Worm (Caenorhabditis elegans): ENCODE measurements around the gene C30F2.5.

Gene C30F2.5

DNA sequence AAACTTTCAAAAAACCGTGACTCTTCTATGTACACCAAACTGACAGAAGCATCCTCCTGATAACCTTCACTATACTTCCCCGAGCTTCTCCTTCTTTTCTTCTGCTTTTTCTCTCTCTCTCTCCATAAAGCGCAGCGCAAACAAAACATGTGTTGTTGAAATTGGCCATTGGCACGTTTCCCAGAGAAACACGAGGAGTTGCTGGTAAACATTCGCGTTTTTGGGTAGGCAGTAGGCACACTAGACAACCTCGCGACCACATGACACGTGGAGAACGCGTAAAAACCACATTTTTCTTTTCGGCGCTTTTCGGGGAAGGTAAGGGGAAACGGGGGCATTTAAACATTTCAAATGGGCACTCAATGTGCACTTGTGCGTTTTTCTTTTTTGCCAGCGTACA lies 36.6 kb downstream of the C30F2.5 start (continued):
- no peak for TF ChIP-seq ama-1 (optimal IDR thresholded peaks at IDR 0.05)
- peak; percentile 17 to 41 for TF ChIP-seq lsy-2 (tag; optimal IDR thresholded peaks at IDR 0.05)
- TF ChIP-seq hlh-4 (tag; optimal IDR thresholded peaks at IDR 0.05) = no peak
- TF ChIP-seq sptf-1 (tag; optimal IDR thresholded peaks at IDR 0.05) = no peak
- no peak for TF ChIP-seq nhr-85 (tag)
- no peak for TF ChIP-seq vab-15 (tag; optimal IDR thresholded peaks at IDR 0.05)
- TF ChIP-seq nhr-84 (tag; optimal IDR thresholded peaks at IDR 0.05) = no peak
- no peak for TF ChIP-seq elt-3 (tag; optimal IDR thresholded peaks at IDR 0.05)
- TF ChIP-seq nhr-76 (tag; optimal IDR thresholded peaks at IDR 0.05) = no peak
- TF ChIP-seq unc-62 (GFP tag; optimal IDR thresholded peaks at IDR 0.05) = no peak
- 0 out of 2 replicates have a peak, but pooled peaks have one; percentile 45 for TF ChIP-seq ceh-88 (GFP tag; IDR thresholded peaks at IDR 0.05)
- no peak for TF ChIP-seq nhr-28 (tag; optimal IDR thresholded peaks at IDR 0.05)
- TF ChIP-seq unc-130 (tag; optimal IDR thresholded peaks at IDR 0.05) = no peak
- no peak for TF ChIP-seq sox-4 (tag; optimal IDR thresholded peaks at IDR 0.05)
- peak; percentile 19 for TF ChIP-seq snu-23 (GFP tag; optimal IDR thresholded peaks at IDR 0.05)
- peak; percentile 74 for TF ChIP-seq nhr-71 (tag; optimal IDR thresholded peaks at IDR 0.05)
- TF ChIP-seq nhr-20 (tag; optimal IDR thresholded peaks at IDR 0.05) = peak; percentile 69
- TF ChIP-seq egl-27 (tag; optimal IDR thresholded peaks at IDR 0.05) = no peak
- TF ChIP-seq irx-1 (tag; optimal IDR thresholded peaks at IDR 0.05) = peak; percentile 6
- TF ChIP-seq nhr-237 (tag; optimal IDR thresholded peaks at IDR 0.05) = no peak
- TF ChIP-seq dpl-1 (GFP tag; optimal IDR thresholded peaks at IDR 0.05) = peak in 2 of 3 experiments; percentile 4 to 15
- TF ChIP-seq nhr-77 (tag; optimal IDR thresholded peaks at IDR 0.05) = peak; percentile 80
- no peak for TF ChIP-seq rnt-1 (tag; optimal IDR thresholded peaks at IDR 0.05)
- no peak for TF ChIP-seq pag-3 (tag; optimal IDR thresholded peaks at IDR 0.05; ENCODE audit: borderline replicate concordance, insufficient read depth)
- peak; percentile 23 for TF ChIP-seq jun-1 (tag; optimal IDR thresholded peaks at IDR 0.05)
- peak in 1 of 3 experiments; percentile 6 for TF ChIP-seq ceh-82 (tag; optimal IDR thresholded peaks at IDR 0.05)
- no peak for TF ChIP-seq alr-1 (tag; optimal IDR thresholded peaks at IDR 0.05; ENCODE audit: borderline replicate concordance)
- TF ChIP-seq mab-9 (GFP tag; IDR thresholded peaks at IDR 0.05) = no peak
- TF ChIP-seq lin-15B (tag; optimal IDR thresholded peaks at IDR 0.05) = no peak
- peak in 1 of 2 experiments; percentile 91 for TF ChIP-seq mdl-1 (tag; optimal IDR thresholded peaks at IDR 0.05)
- TF ChIP-seq xbp-1 (tag; optimal IDR thresholded peaks at IDR 0.05) = peak; percentile 19

DNA sequence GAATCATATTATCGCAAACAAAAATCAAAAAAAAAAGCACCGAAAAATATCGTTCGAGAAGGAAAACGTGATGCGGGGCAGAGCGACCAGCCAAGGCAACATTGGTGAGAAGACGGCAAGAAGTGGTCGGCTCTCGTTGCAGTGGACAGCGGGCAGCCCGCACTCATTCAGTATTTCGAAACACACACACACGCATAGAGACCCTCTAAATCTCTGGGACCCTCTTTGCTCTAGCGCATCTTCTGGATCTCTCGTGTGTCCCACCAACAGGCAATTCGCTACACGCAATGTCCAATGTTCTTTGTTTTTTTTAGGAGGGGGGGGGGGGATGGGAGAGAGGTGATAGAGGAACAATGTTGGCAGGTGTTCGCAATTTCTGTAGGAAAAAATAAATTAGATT lies 39.3 kb downstream of the C30F2.5 start:
- TF ChIP-seq nhr-28 (tag; optimal IDR thresholded peaks at IDR 0.05) (no peak), isw-1 (GFP tag; IDR thresholded peaks at IDR 0.05) (no peak), C16A3.4 (tag; optimal IDR thresholded peaks at IDR 0.05) (no peak), tbx-2 (tag; optimal IDR thresholded peaks at IDR 0.05) (no peak), zip-4 (GFP tag; optimal IDR thresholded peaks at IDR 0.05) (no peak), unc-86 (tag; optimal IDR thresholded peaks at IDR 0.05) (peak; percentile 24), nhr-12 (tag; optimal IDR thresholded peaks at IDR 0.05) (no peak), ceh-90 (tag; optimal IDR thresholded peaks at IDR 0.05) (no peak), ets-5 (GFP tag; IDR thresholded peaks at IDR 0.05) (no peak), fkh-10 (GFP tag; optimal IDR thresholded peaks at IDR 0.05) (no peak), efl-1 (optimal IDR thresholded peaks at IDR 0.05) (peak in 1 of 2 experiments; percentile 16), efl-1 (GFP tag; optimal IDR thresholded peaks at IDR 0.05 in 1 of 2) (peak in 1 of 2 experiments; percentile 40), nhr-71 (tag; optimal IDR thresholded peaks at IDR 0.05) (peak; percentile 28), efl-3 (GFP tag; optimal IDR thresholded peaks at IDR 0.05) (no peak), ceh-82 (tag; optimal IDR thresholded peaks at IDR 0.05) (peak in 1 of 3 experiments; percentile 65), C34B4.2 (tag; optimal IDR thresholded peaks at IDR 0.05) (no peak), swsn-7 (tag; optimal IDR thresholded peaks at IDR 0.05) (peak; percentile 3), nhr-19 (GFP tag; conservative IDR thresholded peaks at IDR 0.05) (no peak), pax-3 (tag; optimal IDR thresholded peaks at IDR 0.05) (no peak), sox-4 (tag; optimal IDR thresholded peaks at IDR 0.05) (no peak), snpc-4 (tag; optimal IDR thresholded peaks at IDR 0.05) (no peak), mep-1 (tag; optimal IDR thresholded peaks at IDR 0.05) (no peak), zag-1 (tag; optimal IDR thresholded peaks at IDR 0.05) (no peak), F16B12.6 (tag; optimal IDR thresholded peaks at IDR 0.05) (no peak), xbp-1 (tag; optimal IDR thresholded peaks at IDR 0.05) (no peak), ztf-4 (tag; optimal IDR thresholded peaks at IDR 0.05) (no peak), Y116A8C.19 (tag; optimal IDR thresholded peaks at IDR 0.05; ENCODE audit: borderline replicate concordance) (no peak), fos-1 (tag; optimal IDR thresholded peaks at IDR 0.05) (no peak)

All from whole organism, L1 larva.